Worm (Caenorhabditis elegans) whole organism, L2 larva: ENCODE data around the gene nhr-204.

Source experiments
- F13H6.1 ChIP-seq: sonication (generic microtip); optimal IDR thresholded peaks from 2 replicates; lab custom pipeline; 2016; ENCODE audit warnings: missing genetic modification characterization, missing compliant biosample characterization
- egl-27 ChIP-seq: sonication (generic microtip); optimal IDR thresholded peaks from 3 replicates; lab custom pipeline; 2017; ENCODE audit warnings: missing biosample characterization, missing genetic modification reagents, missing genetic modification characterization
- fos-1 ChIP-seq: fragments of 150-350 bp; optimal IDR thresholded peaks from 2 replicates; lab custom pipeline; 2014; ENCODE audit warnings: missing biosample characterization, missing genetic modification characterization
- lin-13 ChIP-seq: fragments of 150-350 bp; optimal IDR thresholded peaks from 2 replicates; lab custom pipeline; 2014; ENCODE audit warnings: missing biosample characterization, missing genetic modification reagents, missing genetic modification characterization
- mab-5 ChIP-seq: fragments of 150-350 bp; optimal IDR thresholded peaks from 2 replicates; lab custom pipeline; 2014; ENCODE audit warnings: missing biosample characterization, missing genetic modification characterization
- mdl-1 ChIP-seq, 2 experiments: fragments of 150-350 bp in 1 of 2; sonication (generic microtip) in 1 of 2; optimal IDR thresholded peaks; 2 replicates each; lab custom pipeline; 2017; ENCODE audit warnings: missing biosample characterization in 2 of 2, missing genetic modification characterization in 2 of 2
- nhr-11 ChIP-seq: fragments of 150-350 bp; optimal IDR thresholded peaks from 2 replicates; lab custom pipeline; 2014; ENCODE audit warnings: missing biosample characterization, missing genetic modification characterization
- nhr-6 ChIP-seq: fragments of 150-350 bp; optimal IDR thresholded peaks from 2 replicates; lab custom pipeline; 2014; ENCODE audit warnings: missing biosample characterization, missing genetic modification characterization
- peb-1 ChIP-seq: fragments of 150-350 bp; optimal IDR thresholded peaks from 2 replicates; lab custom pipeline; 2014; ENCODE audit warnings: missing biosample characterization, missing genetic modification characterization
- unc-62 ChIP-seq: fragments of 150-350 bp; optimal IDR thresholded peaks from 2 replicates; lab custom pipeline; 2014; ENCODE audit warnings: missing biosample characterization, missing genetic modification reagents, missing genetic modification characterization
- zag-1 ChIP-seq: fragments of 150-350 bp; optimal IDR thresholded peaks from 2 replicates; lab custom pipeline; 2014; ENCODE audit warnings: missing biosample characterization, missing genetic modification characterization
- ztf-1 ChIP-seq: fragments of 200-800 bp; sonication (Bioruptor generic); conservative IDR thresholded peaks from 2 replicates; pipeline ENCODE4 v1.3.6; 2022; ENCODE audit warnings: missing genetic modification characterization, missing compliant biosample characterization
- ztf-11 ChIP-seq: sonication (generic microtip); optimal IDR thresholded peaks from 2 replicates; lab custom pipeline; 2017; ENCODE audit warnings: missing biosample characterization, missing genetic modification characterization

ce11 chrV:304613-305012, 46.0 kb upstream of the nhr-204 start, which contains the start of gene F33E11.3:
- TF ChIP-seq unc-62 (no peak), egl-27 (no peak), F13H6.1 (tag; lab: Kevin White, UChicago) (no peak), nhr-11 (no peak), lin-13 (GFP tag; lab: Kevin White, UChicago) (no peak), mdl-1 (tag; optimal IDR thresholded peaks at IDR 0.05; lab: Kevin White, UChicago) (no peak), peb-1 (tag; lab: Kevin White, UChicago) (no peak), mab-5 (tag; lab: Kevin White, UChicago) (no peak), zag-1 (tag; lab: Kevin White, UChicago) (no peak), ztf-1 (GFP tag; lab: Robert Waterston, UW) (no peak), ztf-11 (tag; lab: Kevin White, UChicago) (no peak), nhr-6 (no peak), fos-1 (tag; lab: Kevin White, UChicago) (no peak)
